Fruit fly (Drosophila melanogaster): ENCODE data around the gene CecC.

CecC gene

dm6 chr3R:30189836-30190235, 26.4 kb upstream of the CecC start (continued):
- TF ChIP-seq CG14014 (GFP tag; IDR thresholded peaks at IDR 0.05) (peak; percentile 79), CG10979 (tag; optimal IDR thresholded peaks at IDR 0.05) (peak; percentile 74), CG7745 (tag; optimal IDR thresholded peaks at IDR 0.05) (no peak), CG11695 (GFP tag; IDR thresholded peaks at IDR 0.05) (peak; percentile 75; the same call in 2 of the 3 replicates), CG32532 (GFP tag; IDR thresholded peaks at IDR 0.05) (peak; percentile 77), wdn (GFP tag; IDR thresholded peaks at IDR 0.05) (peak; percentile 41; the same call in 1 of the 2 replicates), CG14050 (GFP tag; IDR thresholded peaks at IDR 0.05) (peak; percentile 64), CG12071 (GFP tag; optimal IDR thresholded peaks at IDR 0.05) (peak; percentile 66), fd64A (GFP tag; optimal IDR thresholded peaks at IDR 0.05) (peak; percentile 68), CG10209 (GFP tag; optimal IDR thresholded peaks at IDR 0.05) (peak; percentile 64), Camta (GFP tag; optimal IDR thresholded peaks at IDR 0.05) (no peak), Nf-YA (GFP tag; IDR thresholded peaks at IDR 0.05) (peak; percentile 70), CG9817 (tag; optimal IDR thresholded peaks at IDR 0.05) (peak; percentile 60), danr (GFP tag; IDR thresholded peaks at IDR 0.05) (peak; percentile 70; the same call in 1 of the 2 replicates), cwo (GFP tag; optimal IDR thresholded peaks at IDR 0.05) (peak; percentile 52), CG5953 (GFP tag; IDR thresholded peaks at IDR 0.05) (peak; percentile 67; the same call in 1 of the 2 replicates), CG18476 (GFP tag; optimal IDR thresholded peaks at IDR 0.05) (peak; percentile 36), dpn (GFP tag; optimal IDR thresholded peaks at IDR 0.05) (peak; percentile 60 to 71), HLH3B (GFP tag; IDR thresholded peaks at IDR 0.05) (peak; percentile 83), CG7963 (GFP tag; IDR thresholded peaks at IDR 0.05; ENCODE audit: partially characterized antibody) (no peak), chinmo (GFP tag; IDR thresholded peaks at IDR 0.05; ENCODE audit: partially characterized antibody) (no peak), Abd-B (GFP tag; optimal IDR thresholded peaks at IDR 0.05) (peak; percentile 72), NC2α (GFP tag; optimal IDR thresholded peaks at IDR 0.05) (no peak), CG7372 (GFP tag; IDR thresholded peaks at IDR 0.05) (peak; percentile 78), CG31388 (GFP tag; optimal IDR thresholded peaks at IDR 0.05) (peak; percentile 45), dm (GFP tag; optimal IDR thresholded peaks at IDR 0.05) (no peak), CG1832 (GFP tag; optimal IDR thresholded peaks at IDR 0.05) (no peak), CG7786 (GFP tag; optimal IDR thresholded peaks at IDR 0.05) (no peak), Sry-δ (GFP tag; optimal IDR thresholded peaks at IDR 0.05) (no peak), gcm (GFP tag; optimal IDR thresholded peaks at IDR 0.05) (peak; percentile 28), sens-2 (GFP tag; IDR thresholded peaks at IDR 0.05) (0 out of 2 replicates have a peak, but pooled peaks have one; percentile 27), hb (GFP tag; IDR thresholded peaks at IDR 0.05; ENCODE audit: partially characterized antibody) (no peak), Opbp (GFP tag; IDR thresholded peaks at IDR 0.05; ENCODE audit: partially characterized antibody) (no peak), CG3163 (GFP tag; optimal IDR thresholded peaks at IDR 0.05) (no peak), CG8281 (tag; optimal IDR thresholded peaks at IDR 0.05) (peak; percentile 33), NFAT (GFP tag; IDR thresholded peaks at IDR 0.05) (0 out of 2 replicates have a peak, but pooled peaks have one; percentile 31), C15 (GFP tag; IDR thresholded peaks at IDR 0.05) (peak; percentile 75; the same call in 2 of the 3 replicates), gsb-n (tag; optimal IDR thresholded peaks at IDR 0.05) (peak; percentile 47), ATbp (GFP tag; optimal IDR thresholded peaks at IDR 0.05) (peak; percentile 85), chif (GFP tag; optimal IDR thresholded peaks at IDR 0.05) (peak; percentile 54 to 70), Dp (GFP tag; optimal IDR thresholded peaks at IDR 0.05) (no peak), ssp (GFP tag; IDR thresholded peaks at IDR 0.05) (peak; percentile 72), unc-4 (GFP tag; IDR thresholded peaks at IDR 0.05; ENCODE audit: partially characterized antibody) (no peak), CG13123 (GFP tag; optimal IDR thresholded peaks at IDR 0.05) (peak; percentile 18), Atf3 (GFP tag; optimal IDR thresholded peaks at IDR 0.05) (peak; percentile 29), CG6765 (GFP tag; optimal IDR thresholded peaks at IDR 0.05) (no peak), CG6254 (GFP tag; optimal IDR thresholded peaks at IDR 0.05) (peak; percentile 61), CG4404 (GFP tag; IDR thresholded peaks at IDR 0.05) (peak; percentile 28; the same call in 1 of the 2 replicates), CG32767 (GFP tag; IDR thresholded peaks at IDR 0.05) (peak; percentile 67), CG2712 (tag; optimal IDR thresholded peaks at IDR 0.05) (peak; percentile 79)

Measured in whole organism, embryonic.